Worm (Caenorhabditis elegans) whole organism, young adult: ENCODE data around the gene F18H3.4.

Source experiments
- let-607 ChIP-seq, 2 experiments: fragments of 200-800 bp in 1 of 2; sonication (Bioruptor generic) in 1 of 2; sonication (generic microtip) in 1 of 2; optimal IDR thresholded peaks; 2 replicates each; lab custom pipeline; 2016 to 2018; ENCODE audit warnings: mild to moderate bottlenecking in 2 of 2, missing compliant biosample characterization in 2 of 2, missing genetic modification characterization in 2 of 2, moderate library complexity in 2 of 2, missing genotype in 1 of 2
- lin-35 ChIP-seq, 3 experiments: fragments of 150-350 bp in 2 of 3; sonication (generic microtip) in 1 of 3; optimal IDR thresholded peaks; 2 replicates each; lab custom pipeline; 2014 to 2018; ENCODE audit warnings: missing biosample characterization in 3 of 3, missing genetic modification characterization in 3 of 3, missing genetic modification reagents in 3 of 3
- lin-54 ChIP-seq: fragments of 200-800 bp; sonication (Bioruptor generic); optimal IDR thresholded peaks from 2 replicates; lab custom pipeline; 2018; ENCODE audit warnings: mild to moderate bottlenecking, missing genetic modification characterization, missing compliant biosample characterization
- zim-3 ChIP-seq: sonication (generic microtip); optimal IDR thresholded peaks from 2 replicates; lab custom pipeline; 2017; ENCODE audit warnings: mild to moderate bottlenecking, missing genetic modification characterization, moderate library complexity, missing compliant biosample characterization

ce11 chrX:13499923-13500322 is 29.0 kb upstream of the F18H3.4 start:
- TF ChIP-seq let-607 (tag; optimal IDR thresholded peaks at IDR 0.05; lab: Kevin White, UChicago) (no peak), lin-54 (no peak), lin-35 (GFP tag; optimal IDR thresholded peaks at IDR 0.05; lab: Kevin White, UChicago) (no peak), zim-3 (tag; lab: Kevin White, UChicago) (no peak)
